Fruit fly (Drosophila melanogaster) whole organism, wandering third instar larva: Measurements from ENCODE around the gene ATPsynGL.

ENCODE experiments used
- GATAd ChIP-seq: sonication (Bioruptor generic); optimal IDR thresholded peaks from 2 replicates; lab custom pipeline; 2016; ENCODE audit warnings: missing biosample characterization, missing genetic modification characterization
- N ChIP-seq: fragments of >200 bp; optimal IDR thresholded peaks from 2 replicates; lab custom pipeline; 2018; ENCODE audit warnings: missing biosample characterization, missing external identifiers, missing genetic modification characterization
- br ChIP-seq: fragments of 200-800 bp; sonication (Bioruptor generic); optimal IDR thresholded peaks from 2 replicates; lab custom pipeline; 2016; ENCODE audit warnings: missing biosample characterization, missing genetic modification characterization
- ey ChIP-seq: fragments of 200-800 bp; sonication (Bioruptor generic); optimal IDR thresholded peaks from 2 replicates; lab custom pipeline; 2016; ENCODE audit warnings: missing biosample characterization, missing genetic modification characterization
- sv ChIP-seq: fragments of 200-800 bp; sonication (Bioruptor generic); optimal IDR thresholded peaks from 3 replicates; lab custom pipeline; 2016; ENCODE audit warnings: missing biosample characterization, missing genetic modification characterization

- TF ChIP-seq GATAd (GFP tag; lab: Kevin White, UChicago) (no peak), br (GFP tag; lab: Kevin White, UChicago) (peak; percentile 28), sv (GFP tag; lab: Kevin White, UChicago) (no peak), N (GFP tag; lab: Kevin White, UChicago) (no peak), ey (peak; percentile 24)
Observed at dm6 chr2L:7726268-7726997, 20.6 kb upstream of the ATPsynGL start, which contains the start of gene CG13795.
